Worm (Caenorhabditis elegans) whole organism, L3 larva: ENCODE results near the gene coel-1.

Experiments used
- R02D3.7 ChIP-seq: fragments of 150-350 bp; optimal IDR thresholded peaks from 2 replicates; lab custom pipeline; 2014; ENCODE audit warnings: missing biosample characterization, missing genetic modification characterization
- ZK546.5 ChIP-seq: sonication (generic microtip); optimal IDR thresholded peaks from 2 replicates; lab custom pipeline; 2017; ENCODE audit warnings: missing biosample characterization, missing genetic modification characterization
- aly-2 ChIP-seq: fragments of 150-350 bp; optimal IDR thresholded peaks from 2 replicates; lab custom pipeline; 2014; ENCODE audit warnings: missing biosample characterization, missing genetic modification characterization
- ama-1 ChIP-seq: fragments of 150-350 bp; optimal IDR thresholded peaks from 2 replicates; lab custom pipeline; 2018
- ceh-28 ChIP-seq: fragments of 150-350 bp; optimal IDR thresholded peaks from 2 replicates; lab custom pipeline; 2014; ENCODE audit warnings: missing biosample characterization, missing genetic modification reagents, missing genetic modification characterization
- ceh-82 ChIP-seq: fragments of 150-350 bp; optimal IDR thresholded peaks from 2 replicates; lab custom pipeline; 2014; ENCODE audit warnings: missing biosample characterization, missing genetic modification characterization
- daf-12 ChIP-seq: fragments of 150-350 bp; optimal IDR thresholded peaks from 2 replicates; lab custom pipeline; 2014; ENCODE audit warnings: missing biosample characterization, missing genetic modification reagents, missing genetic modification characterization
- egl-5 ChIP-seq: fragments of 150-350 bp; optimal IDR thresholded peaks from 2 replicates; lab custom pipeline; 2017; ENCODE audit warnings: missing biosample characterization, missing genetic modification reagents, missing genetic modification characterization, inconsistent platforms
- elt-1 ChIP-seq: fragments of 150-350 bp; optimal IDR thresholded peaks from 2 replicates; lab custom pipeline; 2014; ENCODE audit warnings: missing biosample characterization, missing genetic modification characterization
- elt-2 ChIP-seq: sonication (generic microtip); optimal IDR thresholded peaks from 2 replicates; lab custom pipeline; 2016; ENCODE audit warnings: missing genetic modification reagents, mild to moderate bottlenecking, missing genetic modification characterization, missing compliant biosample characterization
- elt-3 ChIP-seq, 3 experiments: fragments of 150-350 bp in 1 of 3; sonication (generic microtip) in 2 of 3; optimal IDR thresholded peaks; 2 replicates in 2 of 3; 4 replicates in 1 of 3; lab custom pipeline; 2014 to 2017; ENCODE audit warnings: missing biosample characterization in 3 of 3, missing genetic modification characterization in 3 of 3
- eor-1 ChIP-seq, 2 experiments: fragments of 150-350 bp; optimal IDR thresholded peaks; 2 replicates each; lab custom pipeline; 2014 to 2018; ENCODE audit warnings: missing biosample characterization in 2 of 2, missing genetic modification characterization in 2 of 2
- fkh-10 ChIP-seq: sonication (generic microtip); optimal IDR thresholded peaks from 2 replicates; lab custom pipeline; 2017; ENCODE audit warnings: missing biosample characterization, missing genetic modification reagents, missing genetic modification characterization
- fkh-2 ChIP-seq: fragments of 150-350 bp; optimal IDR thresholded peaks from 2 replicates; lab custom pipeline; 2014; ENCODE audit warnings: missing biosample characterization, missing genetic modification reagents, missing genetic modification characterization
- jun-1 ChIP-seq: fragments of 150-350 bp; optimal IDR thresholded peaks from 2 replicates; lab custom pipeline; 2014; ENCODE audit warnings: missing biosample characterization, missing genetic modification reagents, missing genetic modification characterization
- lin-39 ChIP-seq: fragments of 150-350 bp; optimal IDR thresholded peaks from 2 replicates; lab custom pipeline; 2018; ENCODE audit warnings: missing biosample characterization, missing genetic modification reagents, missing genetic modification characterization
- mdl-1 ChIP-seq: fragments of 150-350 bp; optimal IDR thresholded peaks from 2 replicates; lab custom pipeline; 2014; ENCODE audit warnings: missing biosample characterization, missing genetic modification characterization
- mml-1 ChIP-seq: fragments of 150-350 bp; sonication (generic microtip); optimal IDR thresholded peaks from 3 replicates; lab custom pipeline; 2014; ENCODE audit warnings: missing biosample characterization, missing genetic modification characterization
- nfya-1 ChIP-seq: sonication (generic microtip); optimal IDR thresholded peaks from 2 replicates; lab custom pipeline; 2017; ENCODE audit warnings: missing genetic modification characterization, mild to moderate bottlenecking, missing compliant biosample characterization, antibody characterized with exemption, moderate library complexity; ENCODE audit not compliant: insufficient read depth
- nhr-11 ChIP-seq: fragments of 150-350 bp; optimal IDR thresholded peaks from 2 replicates; lab custom pipeline; 2014; ENCODE audit warnings: missing biosample characterization, missing genetic modification characterization
- nhr-12 ChIP-seq: fragments of 150-350 bp; optimal IDR thresholded peaks from 2 replicates; lab custom pipeline; 2014; ENCODE audit warnings: missing biosample characterization, missing genetic modification characterization
- nhr-23 ChIP-seq: fragments of 150-350 bp; optimal IDR thresholded peaks from 2 replicates; lab custom pipeline; 2014; ENCODE audit warnings: missing biosample characterization, missing genetic modification reagents, missing genetic modification characterization
- nhr-237 ChIP-seq: fragments of 150-350 bp; optimal IDR thresholded peaks from 2 replicates; lab custom pipeline; 2014; ENCODE audit warnings: missing biosample characterization, missing genetic modification characterization
- nhr-25 ChIP-seq: sonication (generic microtip); optimal IDR thresholded peaks from 2 replicates; lab custom pipeline; 2017; ENCODE audit warnings: missing biosample characterization, missing genetic modification characterization
- nhr-28 ChIP-seq: fragments of 150-350 bp; optimal IDR thresholded peaks from 2 replicates; lab custom pipeline; 2014; ENCODE audit warnings: missing biosample characterization, missing genetic modification characterization
- nhr-43 ChIP-seq: sonication (generic microtip); optimal IDR thresholded peaks from 2 replicates; lab custom pipeline; 2016; ENCODE audit warnings: mild to moderate bottlenecking, missing genetic modification characterization, missing compliant biosample characterization; ENCODE audit not compliant: poor library complexity, severe bottlenecking
- nhr-67 ChIP-seq: fragments of 150-350 bp; optimal IDR thresholded peaks from 2 replicates; lab custom pipeline; 2014; ENCODE audit warnings: missing biosample characterization, missing genetic modification characterization
- nhr-76 ChIP-seq: fragments of 150-350 bp; sonication (generic microtip); optimal IDR thresholded peaks from 5 replicates; lab custom pipeline; 2014; ENCODE audit warnings: missing biosample characterization, missing genetic modification characterization
- nhr-77 ChIP-seq: fragments of 150-350 bp; optimal IDR thresholded peaks from 2 replicates; lab custom pipeline; 2014; ENCODE audit warnings: missing biosample characterization, missing genetic modification characterization
- pha-4 ChIP-seq: fragments of 150-350 bp; optimal IDR thresholded peaks from 2 replicates; lab custom pipeline; 2014; ENCODE audit warnings: missing biosample characterization, missing genetic modification reagents, missing genetic modification characterization
- pqm-1 ChIP-seq: fragments of 150-350 bp; optimal IDR thresholded peaks from 2 replicates; lab custom pipeline; 2017; ENCODE audit warnings: missing biosample characterization, missing genetic modification characterization, inconsistent platforms
- snpc-4 ChIP-seq: fragments of 150-350 bp; optimal IDR thresholded peaks from 2 replicates; lab custom pipeline; 2014; ENCODE audit warnings: missing biosample characterization, missing genetic modification characterization
- unc-39 ChIP-seq: sonication (generic microtip); optimal IDR thresholded peaks from 4 replicates; lab custom pipeline; 2017; ENCODE audit warnings: missing biosample characterization, missing genetic modification characterization
- unc-62 ChIP-seq: fragments of 150-350 bp; sonication (generic microtip); optimal IDR thresholded peaks from 4 replicates; lab custom pipeline; 2014; ENCODE audit warnings: missing biosample characterization, missing genetic modification reagents, missing genetic modification characterization
- zag-1 ChIP-seq: fragments of 150-350 bp; optimal IDR thresholded peaks from 2 replicates; lab custom pipeline; 2014; ENCODE audit warnings: missing biosample characterization, missing genetic modification characterization
- ztf-11 ChIP-seq: fragments of 150-350 bp; optimal IDR thresholded peaks from 2 replicates; lab custom pipeline; 2014; ENCODE audit warnings: missing biosample characterization, missing genetic modification characterization
- ztf-4 ChIP-seq: fragments of 150-350 bp; optimal IDR thresholded peaks from 2 replicates; lab custom pipeline; 2014; ENCODE audit warnings: missing biosample characterization, missing genetic modification characterization

Gene coel-1

ce11 chrX:4222779-4223387, 42.6 kb upstream of the coel-1 start (continued):
- TF ChIP-seq nhr-12 (tag; lab: Kevin White, UChicago): no peak
- TF ChIP-seq nhr-25 (tag; lab: Kevin White, UChicago): peak; percentile 85
- no peak for TF ChIP-seq egl-5
- TF ChIP-seq eor-1 (tag; optimal IDR thresholded peaks at IDR 0.05; lab: Kevin White, UChicago): no peak
- TF ChIP-seq unc-62 (GFP tag; lab: Kevin White, UChicago): no peak
- TF ChIP-seq, all 47 proteins: peak for 19

DNA sequence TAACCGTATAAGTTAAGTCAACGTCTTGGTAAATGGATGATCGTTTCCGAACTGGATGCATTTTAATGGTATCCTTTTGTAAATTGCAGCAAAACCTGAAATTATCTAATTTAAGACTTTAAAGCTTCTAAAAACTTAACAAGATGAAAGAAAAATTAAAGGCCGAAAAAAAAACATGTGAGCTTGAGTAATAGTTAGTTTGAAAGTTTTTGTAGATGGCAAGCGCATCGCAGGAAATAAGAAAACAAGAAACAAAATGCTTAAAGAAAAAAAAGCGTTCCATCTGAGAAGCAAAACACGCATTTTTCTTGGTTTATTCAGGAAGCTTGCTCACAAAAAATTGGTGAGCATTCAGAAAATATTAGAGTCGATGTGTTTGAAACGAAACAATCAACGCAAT, 29.7 kb upstream of the coel-1 start, which contains the start of gene rab-37:
Gene rab-37 (minus strand): TSS at position 101 of the 400 bp plus-strand sequence.
- TF ChIP-seq pqm-1 (tag; lab: Kevin White, UChicago) (no peak), nhr-76 (tag; lab: Kevin White, UChicago) (no peak), egl-5 (no peak), ceh-28 (no peak)

DNA sequence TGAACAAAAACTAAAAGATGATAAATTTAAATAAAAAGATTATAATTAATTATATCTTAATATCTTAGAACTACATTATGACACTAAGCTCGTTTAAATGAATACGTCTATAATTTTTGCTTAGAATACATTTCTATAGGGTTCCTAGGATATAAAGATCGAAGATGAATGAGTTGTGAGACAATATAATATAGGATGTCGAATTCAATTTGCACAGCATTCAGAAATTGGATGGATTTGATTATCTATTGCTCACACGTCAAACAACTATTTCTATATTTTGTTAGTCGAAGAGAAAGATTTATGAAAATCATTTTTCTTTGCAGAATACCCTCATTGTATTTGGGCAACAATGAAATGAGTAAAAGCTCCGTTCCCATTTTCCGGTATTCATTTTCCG, 26.5 kb upstream of the coel-1 start:
- TF ChIP-seq lin-39 (tag; lab: Kevin White, UChicago) (no peak), fkh-10 (GFP tag; lab: Kevin White, UChicago) (peak; percentile 45)

- TF ChIP-seq nhr-43 (peak; percentile 38), jun-1 (peak; percentile 58), elt-2 (peak; percentile 42), pha-4 (tag; lab: Kevin White, UChicago) (peak; percentile 9), pqm-1 (tag; lab: Kevin White, UChicago) (peak; percentile 37), fkh-2 (tag; lab: Kevin White, UChicago) (no peak), daf-12 (no peak)
- TF ChIP-seq, all 47 proteins: peak for 5
Measured at ce11 chrX:4244489-4245123, 20.9 kb upstream of the coel-1 start.

ce11 chrX:4245124-4245523, 20.3 kb upstream of the coel-1 start:
- TF ChIP-seq pha-4 (tag; lab: Kevin White, UChicago) (peak; percentile 42), elt-2 (peak; percentile 89), jun-1 (no peak), elt-3 (tag; optimal IDR thresholded peaks at IDR 0.05; lab: Kevin White, UChicago) (no peak), mdl-1 (no peak), elt-1 (tag; lab: Kevin White, UChicago) (peak; percentile 28), eor-1 (tag; optimal IDR thresholded peaks at IDR 0.05; lab: Kevin White, UChicago) (no peak), unc-39 (tag; lab: Kevin White, UChicago) (no peak), ceh-82 (tag; lab: Kevin White, UChicago) (no peak), lin-39 (tag; lab: Kevin White, UChicago) (no peak), nhr-11 (tag; lab: Kevin White, UChicago) (no peak), fkh-2 (tag; lab: Kevin White, UChicago) (no peak), pqm-1 (tag; lab: Kevin White, UChicago) (peak; percentile 91), nhr-77 (tag; lab: Kevin White, UChicago) (no peak)

DNA sequence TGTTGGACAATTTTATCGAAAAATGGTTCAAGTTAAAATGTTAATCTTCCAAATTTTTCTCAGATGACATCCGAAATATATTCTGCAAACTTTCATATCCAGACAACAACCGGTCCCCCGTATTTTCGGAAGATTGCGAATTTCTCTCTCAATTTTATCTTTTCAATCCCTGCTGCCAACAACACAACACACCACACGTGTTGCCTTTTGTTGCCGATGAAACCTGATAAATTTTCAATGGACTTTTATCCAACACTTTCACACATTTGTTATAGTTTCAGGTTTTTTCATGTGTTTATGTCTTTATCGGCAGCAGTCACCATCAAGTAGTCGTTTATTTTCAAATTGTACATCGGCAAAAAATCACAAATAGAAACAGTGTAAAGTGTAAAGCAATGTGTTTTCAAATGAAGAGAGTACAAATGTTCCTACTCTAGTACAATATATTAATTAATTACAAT, 19.2 kb upstream of the coel-1 start:
- TF ChIP-seq elt-2 (peak; percentile 53), unc-62 (GFP tag; lab: Kevin White, UChicago) (no peak), ama-1 (lab: Kevin White, UChicago) (peak; percentile 95), mdl-1 (no peak), nhr-77 (tag; lab: Kevin White, UChicago) (no peak), aly-2 (tag; lab: Kevin White, UChicago) (no peak), lin-39 (tag; lab: Kevin White, UChicago) (no peak), jun-1 (no peak), nhr-28 (tag; lab: Kevin White, UChicago) (no peak), elt-1 (tag; lab: Kevin White, UChicago) (no peak), nhr-23 (tag; lab: Kevin White, UChicago) (no peak), nhr-43 (peak; percentile 68), ZK546.5 (no peak), R02D3.7 (tag; lab: Kevin White, UChicago) (no peak), ztf-11 (tag; lab: Kevin White, UChicago) (no peak), pqm-1 (tag; lab: Kevin White, UChicago) (peak; percentile 71), fkh-10 (GFP tag; lab: Kevin White, UChicago) (no peak), nfya-1 (tag; lab: Kevin White, UChicago) (peak; percentile 38), ztf-4 (tag; lab: Kevin White, UChicago) (no peak), snpc-4 (no peak), pha-4 (tag; lab: Kevin White, UChicago) (peak; percentile 17), nhr-67 (tag; lab: Kevin White, UChicago) (no peak), unc-39 (tag; lab: Kevin White, UChicago) (no peak), egl-5 (no peak), daf-12 (no peak), ceh-82 (tag; lab: Kevin White, UChicago) (no peak), zag-1 (tag; lab: Kevin White, UChicago) (no peak), nhr-76 (tag; lab: Kevin White, UChicago) (no peak), ceh-28 (no peak), nhr-11 (tag; lab: Kevin White, UChicago) (no peak), fkh-2 (tag; lab: Kevin White, UChicago) (no peak), nhr-237 (tag; lab: Kevin White, UChicago) (no peak), mml-1 (tag; lab: Kevin White, UChicago) (no peak), eor-1 (tag; optimal IDR thresholded peaks at IDR 0.05; lab: Kevin White, UChicago) (no peak)
